Fruit fly (Drosophila melanogaster) whole organism, prepupa: ENCODE measurements around the gene Nasp.

ENCODE experiments used
- Blimp-1 ChIP-seq: fragments of 200-800 bp; sonication (Bioruptor generic); optimal IDR thresholded peaks from 3 replicates; lab custom pipeline; 2017; ENCODE audit warnings: missing biosample characterization, missing genetic modification characterization, mild to moderate bottlenecking, moderate library complexity, missing genetic modification reagents
- CG10631 ChIP-seq: fragments of 200-800 bp; sonication (Bioruptor generic); optimal IDR thresholded peaks from 2 replicates; lab custom pipeline; 2016; ENCODE audit warnings: missing biosample characterization, missing genetic modification characterization
- CG10669 ChIP-seq: fragments of 200-800 bp; sonication (Bioruptor generic); optimal IDR thresholded peaks from 3 replicates; lab custom pipeline; 2018; ENCODE audit warnings: missing biosample characterization, mild to moderate bottlenecking, missing genetic modification characterization, moderate library complexity
- CG11762 ChIP-seq: fragments of 200-800 bp; sonication (Bioruptor generic); optimal IDR thresholded peaks from 3 replicates; lab custom pipeline; 2016; ENCODE audit warnings: missing biosample characterization, missing genetic modification characterization; ENCODE audit not compliant: insufficient read depth
- CG15336 ChIP-seq: fragments of 200-800 bp; sonication (Bioruptor generic); IDR thresholded peaks from 2 replicates; pipeline ENCODE4 v1.3.6; 2022; ENCODE audit warnings: missing biosample characterization, missing genetic modification characterization
- CG1621 ChIP-seq: fragments of 200-800 bp; sonication (Bioruptor generic); optimal IDR thresholded peaks from 3 replicates; lab custom pipeline; 2018; ENCODE audit warnings: missing biosample characterization, mild to moderate bottlenecking, missing genetic modification characterization
- CG16779 ChIP-seq: fragments of 200-800 bp; sonication (Bioruptor generic); optimal IDR thresholded peaks from 3 replicates; lab custom pipeline; 2017; ENCODE audit warnings: missing biosample characterization, mild to moderate bottlenecking, missing genetic modification characterization
- CG3032 ChIP-seq: fragments of 200-800 bp; optimal IDR thresholded peaks from 2 replicates; lab custom pipeline; 2019; ENCODE audit warnings: missing biosample characterization, mild to moderate bottlenecking, missing genetic modification characterization, moderate library complexity
- CG31627 ChIP-seq: fragments of 200-800 bp; sonication (Bioruptor generic); optimal IDR thresholded peaks from 3 replicates; lab custom pipeline; 2016; ENCODE audit warnings: missing biosample characterization, missing genetic modification characterization
- CG34406 ChIP-seq: fragments of 200-800 bp; sonication (Bioruptor generic); optimal IDR thresholded peaks from 3 replicates; lab custom pipeline; 2016; ENCODE audit warnings: missing biosample characterization, missing genetic modification characterization
- CG3919 ChIP-seq: fragments of 200-800 bp; sonication (Bioruptor generic); optimal IDR thresholded peaks from 3 replicates; lab custom pipeline; 2016; ENCODE audit warnings: missing biosample characterization, missing genetic modification characterization
- CG4318 ChIP-seq: fragments of 200-800 bp; sonication (Bioruptor generic); optimal IDR thresholded peaks from 3 replicates; lab custom pipeline; 2017; ENCODE audit warnings: missing biosample characterization, mild to moderate bottlenecking, missing genetic modification characterization
- CG6276 ChIP-seq: fragments of 200-800 bp; sonication (Bioruptor generic); optimal IDR thresholded peaks from 2 replicates; lab custom pipeline; 2017; ENCODE audit warnings: missing biosample characterization, mild to moderate bottlenecking, missing genetic modification characterization
- CG8119 ChIP-seq: fragments of 200-800 bp; sonication (Bioruptor generic); IDR thresholded peaks from 3 replicates; pipeline ENCODE4 v1.3.6; 2022; ENCODE audit warnings: missing biosample characterization, missing genetic modification characterization
- CG8632 ChIP-seq: fragments of 200-800 bp; sonication (Bioruptor generic); optimal IDR thresholded peaks from 3 replicates; lab custom pipeline; 2016; ENCODE audit warnings: missing biosample characterization, missing genetic modification characterization
- CG9139 ChIP-seq: fragments of 200-800 bp; sonication (Bioruptor generic); optimal IDR thresholded peaks from 3 replicates; lab custom pipeline; 2017; ENCODE audit warnings: missing biosample characterization, mild to moderate bottlenecking, missing genetic modification characterization
- Eip75B ChIP-seq: fragments of 200-800 bp; sonication (Bioruptor generic); optimal IDR thresholded peaks from 3 replicates; lab custom pipeline; 2016; ENCODE audit warnings: missing biosample characterization, missing genetic modification characterization
- Eip78C ChIP-seq: fragments of 200-800 bp; sonication (Bioruptor generic); peaks from one replicate; lab custom pipeline; 2016; ENCODE audit warnings: missing biosample characterization, missing genetic modification characterization
- Eip93F ChIP-seq: fragments of 200-800 bp; sonication (Bioruptor generic); optimal IDR thresholded peaks from 2 replicates; lab custom pipeline; 2016; ENCODE audit warnings: missing biosample characterization, mild to moderate bottlenecking, missing genetic modification characterization
- Ets96B ChIP-seq: fragments of 200-800 bp; optimal IDR thresholded peaks from 2 replicates; lab custom pipeline; 2019; ENCODE audit warnings: missing biosample characterization, mild to moderate bottlenecking, missing genetic modification characterization, moderate library complexity
- Gug ChIP-seq: fragments of 200-800 bp; sonication (Bioruptor generic); IDR thresholded peaks from 2 replicates; pipeline ENCODE4 v1.3.6; 2022; ENCODE audit warnings: missing biosample characterization, missing genetic modification characterization
- Hr38 ChIP-seq: sonication (Bioruptor generic); optimal IDR thresholded peaks from 2 replicates; lab custom pipeline; 2016; ENCODE audit warnings: missing biosample characterization, missing genetic modification characterization
- Hr39 ChIP-seq: fragments of 200-800 bp; sonication (Bioruptor generic); optimal IDR thresholded peaks from 2 replicates; lab custom pipeline; 2016; ENCODE audit warnings: missing biosample characterization, missing genetic modification characterization
- Hr4 ChIP-seq: fragments of 200-800 bp; sonication (Bioruptor generic); optimal IDR thresholded peaks from 3 replicates; lab custom pipeline; 2016; ENCODE audit warnings: missing biosample characterization, missing genetic modification characterization
- Lpt ChIP-seq: fragments of 200-800 bp; sonication (Bioruptor generic); optimal IDR thresholded peaks from 3 replicates; lab custom pipeline; 2016; ENCODE audit warnings: missing biosample characterization, missing genetic modification characterization
- Met ChIP-seq: fragments of 200-800 bp; sonication (Bioruptor generic); optimal IDR thresholded peaks from 3 replicates; lab custom pipeline; 2016; ENCODE audit warnings: missing biosample characterization, missing genetic modification characterization
- Smox ChIP-seq: fragments of 200-800 bp; sonication (Bioruptor generic); optimal IDR thresholded peaks from 3 replicates; lab custom pipeline; 2016; ENCODE audit warnings: missing biosample characterization, missing genetic modification characterization
- Sox102F ChIP-seq: fragments of 200-800 bp; sonication (Bioruptor generic); optimal IDR thresholded peaks from 2 replicates; lab custom pipeline; 2016; ENCODE audit warnings: missing biosample characterization, mild to moderate bottlenecking, missing genetic modification characterization
- Sox14 ChIP-seq: fragments of 200-800 bp; sonication (Bioruptor generic); optimal IDR thresholded peaks from 3 replicates; lab custom pipeline; 2016; ENCODE audit warnings: missing biosample characterization, missing genetic modification characterization
- achi ChIP-seq: fragments of 200-800 bp; sonication (Bioruptor generic); optimal IDR thresholded peaks from 3 replicates; lab custom pipeline; 2016; ENCODE audit warnings: missing biosample characterization, missing genetic modification characterization
- acj6 ChIP-seq: fragments of 200-800 bp; sonication (Bioruptor generic); optimal IDR thresholded peaks from 3 replicates; lab custom pipeline; 2016; ENCODE audit warnings: missing biosample characterization, missing genetic modification characterization
- cyc ChIP-seq: fragments of 200-800 bp; sonication (Bioruptor generic); optimal IDR thresholded peaks from 3 replicates; lab custom pipeline; 2016; ENCODE audit warnings: missing biosample characterization, missing genetic modification characterization
- dac ChIP-seq: fragments of 200-800 bp; sonication (Bioruptor generic); optimal IDR thresholded peaks from 2 replicates; lab custom pipeline; 2017; ENCODE audit warnings: missing biosample characterization, mild to moderate bottlenecking, missing genetic modification characterization
- dsx ChIP-seq: fragments of 200-800 bp; optimal IDR thresholded peaks from 3 replicates; lab custom pipeline; 2019; ENCODE audit warnings: missing biosample characterization, mild to moderate bottlenecking, missing genetic modification characterization, moderate library complexity; ENCODE audit not compliant: poor library complexity, severe bottlenecking
- eg ChIP-seq: fragments of 200-800 bp; sonication (Bioruptor generic); IDR thresholded peaks from 3 replicates; pipeline ENCODE4 v1.3.6; 2022; ENCODE audit warnings: missing biosample characterization, missing genetic modification characterization
- esn ChIP-seq: fragments of 200-800 bp; sonication (Bioruptor generic); optimal IDR thresholded peaks from 2 replicates; lab custom pipeline; 2016; ENCODE audit warnings: missing biosample characterization, mild to moderate bottlenecking, missing genetic modification characterization, moderate library complexity
- fd59A ChIP-seq: fragments of 200-800 bp; sonication (Bioruptor generic); optimal IDR thresholded peaks from 2 replicates; lab custom pipeline; 2017; ENCODE audit warnings: missing biosample characterization, mild to moderate bottlenecking, missing genetic modification characterization, missing genetic modification reagents
- fd85E ChIP-seq: fragments of 200-800 bp; sonication (Bioruptor generic); optimal IDR thresholded peaks from 3 replicates; lab custom pipeline; 2016; ENCODE audit warnings: missing biosample characterization, missing genetic modification characterization
- fkh ChIP-seq: fragments of 200-800 bp; sonication (Bioruptor generic); optimal IDR thresholded peaks from 3 replicates; lab custom pipeline; 2017; ENCODE audit warnings: missing biosample characterization, mild to moderate bottlenecking, missing genetic modification characterization, moderate library complexity
- lz ChIP-seq: fragments of 200-800 bp; sonication (Bioruptor generic); optimal IDR thresholded peaks from 3 replicates; lab custom pipeline; 2016; ENCODE audit warnings: missing biosample characterization, missing genetic modification characterization
- net ChIP-seq: fragments of 200-800 bp; sonication (Bioruptor generic); optimal IDR thresholded peaks from 3 replicates; lab custom pipeline; 2016; ENCODE audit warnings: missing biosample characterization, missing genetic modification characterization
- spab ChIP-seq: fragments of 200-800 bp; sonication (Bioruptor generic); optimal IDR thresholded peaks from 2 replicates; lab custom pipeline; 2017; ENCODE audit warnings: missing biosample characterization, mild to moderate bottlenecking, missing genetic modification characterization, missing genetic modification reagents
- ss ChIP-seq, 2 experiments: fragments of 200-800 bp; sonication (Bioruptor generic); optimal IDR thresholded peaks; 2 replicates in 1 of 2; 3 replicates in 1 of 2; lab custom pipeline; 2017 to 2018; ENCODE audit warnings: mild to moderate bottlenecking in 2 of 2, missing biosample characterization in 2 of 2, missing genetic modification characterization in 2 of 2, moderate library complexity in 1 of 2
- svp ChIP-seq: fragments of 200-800 bp; sonication (Bioruptor generic); peaks from one replicate; lab custom pipeline; 2016; ENCODE audit warnings: missing biosample characterization, missing genetic modification characterization
- topi ChIP-seq: fragments of 200-800 bp; sonication (Bioruptor generic); optimal IDR thresholded peaks from 3 replicates; lab custom pipeline; 2016; ENCODE audit warnings: missing biosample characterization, missing genetic modification characterization

Nasp gene

DNA sequence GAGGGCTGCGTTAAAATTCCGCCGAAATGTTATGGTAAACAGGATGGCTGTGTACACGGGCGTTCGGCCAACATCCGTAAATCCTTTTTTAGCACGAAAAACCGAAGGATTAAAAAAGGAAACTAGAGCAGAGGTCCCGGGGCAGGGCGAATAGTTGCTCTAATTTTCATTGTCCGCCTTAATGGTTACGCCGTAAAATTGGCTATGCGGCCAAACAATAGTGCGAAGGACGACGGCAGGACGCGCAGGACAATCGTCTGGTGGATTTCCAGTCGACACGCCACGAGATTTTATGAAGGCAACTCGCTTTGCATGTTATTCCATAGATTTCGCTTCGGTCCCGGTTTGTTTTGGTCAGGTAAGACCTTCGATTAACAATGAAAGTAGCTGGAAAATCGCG is 46.9 kb upstream of the Nasp start:
- TF ChIP-seq lz (GFP tag; lab: Kevin White, UChicago) (no peak), cyc (no peak), Eip93F (GFP tag; lab: Kevin White, UChicago) (no peak), CG9139 (no peak), CG3919 (no peak)

dm6 chr3R:8701197-8701596 is 46.4 kb upstream of the Nasp start:
- no peak for TF ChIP-seq CG9139
- no peak for TF ChIP-seq Hr38 (GFP tag; lab: Kevin White, UChicago)
- no peak for TF ChIP-seq Sox102F (GFP tag; lab: Kevin White, UChicago)
- TF ChIP-seq acj6, result no peak
- no peak for TF ChIP-seq CG4318 (GFP tag; lab: Kevin White, UChicago)
- no peak for TF ChIP-seq fd85E (GFP tag; lab: Kevin White, UChicago)
- TF ChIP-seq fd59A (GFP tag; lab: Kevin White, UChicago), result no peak
- TF ChIP-seq Eip75B, result no peak
- no peak for TF ChIP-seq Gug (GFP tag; lab: Robert Waterston, UW)
- TF ChIP-seq CG10631 (GFP tag; lab: Kevin White, UChicago), result no peak
- TF ChIP-seq Ets96B, result no peak
- TF ChIP-seq ss (GFP tag; optimal IDR thresholded peaks at IDR 0.05; lab: Kevin White, UChicago), result no peak
- no peak for TF ChIP-seq esn (GFP tag; lab: Kevin White, UChicago)
- TF ChIP-seq CG8632, result no peak

DNA sequence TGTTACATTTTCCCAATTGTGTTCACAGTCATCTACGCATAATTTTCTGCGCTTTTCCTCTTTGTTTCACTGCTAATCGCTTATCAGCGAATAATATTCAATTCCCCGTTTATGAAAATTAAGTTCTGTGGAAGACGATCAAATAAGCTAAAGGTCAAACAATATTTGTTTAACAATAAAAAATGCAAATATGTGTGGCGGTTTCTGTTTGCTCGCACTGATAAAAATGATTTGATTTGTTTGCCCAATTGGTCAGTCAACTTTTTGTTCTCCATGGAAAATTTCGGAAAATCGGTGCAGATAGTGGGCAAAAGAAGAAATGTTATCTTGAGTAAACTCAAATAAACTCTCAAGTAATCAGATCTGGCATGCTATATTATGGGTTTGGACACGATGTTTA is 42.9 kb upstream of the Nasp start:
- peak; percentile 28 for TF ChIP-seq fkh (GFP tag; lab: Kevin White, UChicago)
- TF ChIP-seq achi (GFP tag; lab: Kevin White, UChicago), result no peak

DNA sequence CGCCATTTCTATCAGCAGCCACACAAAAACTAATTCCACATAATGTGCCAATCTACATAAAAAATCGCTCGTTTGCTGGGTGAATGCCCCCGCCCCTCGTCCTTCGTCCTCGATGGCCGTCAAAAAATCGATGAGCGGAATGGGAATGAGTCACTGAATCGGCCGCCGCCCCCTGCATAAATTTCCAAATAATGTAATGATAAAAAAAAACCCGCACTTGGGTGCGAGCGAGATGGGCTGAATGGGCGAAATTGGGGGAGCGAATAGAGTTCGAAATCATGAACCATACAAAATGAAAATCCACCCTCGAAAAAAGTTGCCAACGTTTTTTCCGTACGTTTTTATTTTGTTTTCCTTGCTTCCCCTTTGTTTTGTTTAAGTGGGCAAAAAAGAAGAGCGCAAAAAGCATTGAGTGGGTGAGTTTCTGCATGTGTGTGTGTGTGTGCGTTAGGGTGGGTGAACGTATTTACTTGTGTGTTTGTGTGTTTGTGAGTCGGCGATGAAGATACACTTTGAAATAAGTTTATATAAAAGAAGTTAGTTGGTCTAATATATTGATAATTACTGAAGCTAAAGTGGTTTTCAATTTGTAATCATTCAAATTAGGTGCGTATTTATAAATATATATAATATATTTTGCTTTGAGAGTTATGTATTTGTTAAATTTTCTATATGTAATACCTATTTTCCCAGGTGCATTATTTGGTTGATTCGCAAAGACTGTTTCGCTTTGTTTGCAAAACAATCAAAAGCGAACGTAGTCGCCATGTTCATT is 42.1 kb upstream of the Nasp start:
- TF ChIP-seq CG9139, result peak; percentile 51
- TF ChIP-seq CG16779 (tag; lab: Kevin White, UChicago), result peak; percentile 31
- no peak for TF ChIP-seq Gug (GFP tag; lab: Robert Waterston, UW)
- no peak for TF ChIP-seq CG10631 (GFP tag; lab: Kevin White, UChicago)
- TF ChIP-seq Smox (GFP tag; lab: Kevin White, UChicago), result no peak
- TF ChIP-seq Met, result no peak
- TF ChIP-seq acj6, result no peak
- TF ChIP-seq topi (GFP tag; lab: Kevin White, UChicago), result no peak
- no peak for TF ChIP-seq dsx (GFP tag; lab: Kevin White, UChicago)
- peak; percentile 44 for TF ChIP-seq CG3032 (tag; lab: Kevin White, UChicago)
- TF ChIP-seq CG15336, result no peak
- TF ChIP-seq dac, result no peak
- TF ChIP-seq CG11762 (GFP tag; lab: Kevin White, UChicago), result no peak
- TF ChIP-seq CG10669, result peak; percentile 47
- peak; percentile 21 for TF ChIP-seq CG34406 (GFP tag; lab: Kevin White, UChicago)
- no peak for TF ChIP-seq Hr39 (GFP tag; lab: Kevin White, UChicago)
- peak; percentile 25 for TF ChIP-seq net (GFP tag; lab: Kevin White, UChicago)
- no peak for TF ChIP-seq Blimp-1 (GFP tag; lab: Kevin White, UChicago)
- no peak for TF ChIP-seq fd85E (GFP tag; lab: Kevin White, UChicago)
- TF ChIP-seq CG6276 (GFP tag; lab: Kevin White, UChicago), result peak; percentile 31
- no peak for TF ChIP-seq Eip78C (GFP tag; lab: Kevin White, UChicago)
- no peak for TF ChIP-seq CG31627 (GFP tag; lab: Kevin White, UChicago)
- peak; percentile 46 for TF ChIP-seq spab (GFP tag; lab: Kevin White, UChicago)
- TF ChIP-seq CG8119 (GFP tag; lab: Robert Waterston, UW), result 0 out of 3 replicates have a peak, but pooled peaks have one; percentile 20
- peak; percentile 12 for TF ChIP-seq svp (GFP tag; lab: Kevin White, UChicago)
- TF ChIP-seq CG1621 (tag; lab: Kevin White, UChicago), result peak; percentile 32
- TF ChIP-seq CG3919, result peak; percentile 17
- 0 out of 3 replicates have a peak, but pooled peaks have one; percentile 26 for TF ChIP-seq eg
- TF ChIP-seq fkh (GFP tag; lab: Kevin White, UChicago), result no peak
- no peak for TF ChIP-seq Hr4 (GFP tag; lab: Kevin White, UChicago)
- TF ChIP-seq Lpt, result no peak
- TF ChIP-seq Sox14 (GFP tag; lab: Kevin White, UChicago), result no peak
- no peak for TF ChIP-seq CG4318 (GFP tag; lab: Kevin White, UChicago)
